Worm (Caenorhabditis elegans): Measurements from ENCODE around the gene F21D9.4.

- no peak for TF ChIP-seq nhr-11 (tag; optimal IDR thresholded peaks at IDR 0.05)
- no peak for TF ChIP-seq mxl-2 (GFP tag; conservative IDR thresholded peaks at IDR 0.05)
- TF ChIP-seq aly-2 (tag; optimal IDR thresholded peaks at IDR 0.05) = no peak
- no peak for TF ChIP-seq snpc-4 (tag; optimal IDR thresholded peaks at IDR 0.05)
- no peak for TF ChIP-seq daf-19 (GFP tag; conservative IDR thresholded peaks at IDR 0.05)
- TF ChIP-seq spr-1 (tag; optimal IDR thresholded peaks at IDR 0.05) = no peak
- TF ChIP-seq nhr-28 (tag; optimal IDR thresholded peaks at IDR 0.05) = no peak
- TF ChIP-seq F10B5.3 (tag; optimal IDR thresholded peaks at IDR 0.05) = no peak
- TF ChIP-seq lin-39 (tag; optimal IDR thresholded peaks at IDR 0.05) = no peak
- TF ChIP-seq F37D6.2 (tag; optimal IDR thresholded peaks at IDR 0.05) = no peak
- TF ChIP-seq ceh-82 (tag; optimal IDR thresholded peaks at IDR 0.05) = no peak
Observed at ce11 chrV:19253520-19253919, at the start of gene F21D9.4.
